Fruit fly (Drosophila melanogaster) whole organism, embryonic: ENCODE measurements around the gene Vm26Aa.

Source experiments
- B-H2 ChIP-seq: fragments of 200-800 bp; sonication (Bioruptor generic); optimal IDR thresholded peaks from 2 replicates; lab custom pipeline; 2018; ENCODE audit warnings: missing biosample characterization, mild to moderate bottlenecking, missing genetic modification characterization
- CG10209 ChIP-seq: fragments of 200-800 bp; sonication (Bioruptor generic); optimal IDR thresholded peaks from 3 replicates; lab custom pipeline; 2017; ENCODE audit warnings: missing biosample characterization, mild to moderate bottlenecking, missing genetic modification characterization, missing genetic modification reagents
- CG11085 ChIP-seq: fragments of 200-800 bp; sonication (Bioruptor generic); IDR thresholded peaks from 2 replicates; pipeline ENCODE4 v1.3.6; 2022; ENCODE audit warnings: missing biosample characterization, missing genetic modification characterization
- CG11093 ChIP-seq: fragments of 200-800 bp; sonication (Bioruptor generic); IDR thresholded peaks from 3 replicates; pipeline ENCODE4 v1.3.6; 2022; ENCODE audit warnings: missing biosample characterization, missing genetic modification characterization
- CG11456 ChIP-seq: fragments of 200-800 bp; sonication (Bioruptor generic); IDR thresholded peaks from 3 replicates; pipeline ENCODE4 v1.3.6; 2022; ENCODE audit warnings: missing biosample characterization, missing genetic modification characterization
- CG12155 ChIP-seq: fragments of 200-800 bp; sonication (Bioruptor generic); optimal IDR thresholded peaks from 3 replicates; lab custom pipeline; 2016; ENCODE audit warnings: missing biosample characterization, missing genetic modification characterization
- CG14860 ChIP-seq: fragments of 200-800 bp; sonication (Bioruptor generic); IDR thresholded peaks from 3 replicates; pipeline ENCODE4 v1.3.6; 2022; ENCODE audit warnings: missing biosample characterization, missing genetic modification characterization; ENCODE audit not compliant: partially characterized antibody
- CG1647 ChIP-seq: fragments of 200-800 bp; sonication (Bioruptor generic); optimal IDR thresholded peaks from 3 replicates; lab custom pipeline; 2016; ENCODE audit warnings: missing biosample characterization, missing genetic modification characterization
- CG16815 ChIP-seq: fragments of 200-800 bp; sonication (Bioruptor generic); optimal IDR thresholded peaks from 3 replicates; lab custom pipeline; 2017; ENCODE audit warnings: missing biosample characterization, mild to moderate bottlenecking, missing genetic modification characterization
- CG17568 ChIP-seq: fragments of 200-800 bp; sonication (Bioruptor generic); optimal IDR thresholded peaks from 2 replicates; lab custom pipeline; 2018; ENCODE audit warnings: missing biosample characterization, mild to moderate bottlenecking, missing genetic modification characterization, moderate library complexity
- CG17802 ChIP-seq: fragments of 200-800 bp; sonication (Bioruptor generic); optimal IDR thresholded peaks from 2 replicates; lab custom pipeline; 2018; ENCODE audit warnings: missing biosample characterization, mild to moderate bottlenecking, missing genetic modification characterization, moderate library complexity
- CG18011 ChIP-seq: fragments of 200-800 bp; sonication (Bioruptor generic); optimal IDR thresholded peaks from 2 replicates; lab custom pipeline; 2017; ENCODE audit warnings: missing biosample characterization, missing genetic modification characterization, mild to moderate bottlenecking, moderate library complexity, missing genotype
- CG2120 ChIP-seq: fragments of 200-800 bp; sonication (Bioruptor generic); optimal IDR thresholded peaks from 3 replicates; lab custom pipeline; 2016; ENCODE audit warnings: missing biosample characterization, missing genetic modification characterization
- CG30403 ChIP-seq: fragments of 200-800 bp; sonication (Bioruptor generic); optimal IDR thresholded peaks from 3 replicates; lab custom pipeline; 2016; ENCODE audit warnings: missing biosample characterization, missing genetic modification characterization
- CG34422 ChIP-seq: fragments of 200-800 bp; sonication (Bioruptor generic); IDR thresholded peaks from 3 replicates; pipeline ENCODE4 v1.3.6; 2022; ENCODE audit warnings: missing biosample characterization, missing genetic modification characterization
- CG43689 ChIP-seq: fragments of 200-800 bp; sonication (Bioruptor generic); IDR thresholded peaks from 2 replicates; pipeline ENCODE4 v1.3.6; 2022; ENCODE audit warnings: missing biosample characterization, missing genetic modification characterization
- CG6654 ChIP-seq: fragments of 200-800 bp; sonication (Bioruptor generic); optimal IDR thresholded peaks from 2 replicates; lab custom pipeline; 2017; ENCODE audit warnings: missing biosample characterization, mild to moderate bottlenecking, missing genetic modification characterization
- CG6791 ChIP-seq: fragments of 200-800 bp; sonication (Bioruptor generic); IDR thresholded peaks from 3 replicates; pipeline ENCODE4 v1.3.6; 2022; ENCODE audit warnings: missing biosample characterization, missing genetic modification characterization; ENCODE audit not compliant: partially characterized antibody
- CG7745 ChIP-seq: fragments of 200-800 bp; sonication (Bioruptor generic); optimal IDR thresholded peaks from 2 replicates; lab custom pipeline; 2018; ENCODE audit warnings: missing biosample characterization, mild to moderate bottlenecking, missing genetic modification characterization, moderate library complexity
- CG8765 ChIP-seq: fragments of 200-800 bp; sonication (Bioruptor generic); IDR thresholded peaks from 2 replicates; pipeline ENCODE4 v1.3.6; 2022; ENCODE audit warnings: missing biosample characterization, missing genetic modification characterization
- ERR ChIP-seq: fragments of 200-800 bp; sonication (Bioruptor generic); optimal IDR thresholded peaks from 2 replicates; lab custom pipeline; 2016; ENCODE audit warnings: missing biosample characterization, missing genetic modification characterization
- HLH4C ChIP-seq: fragments of 200-800 bp; sonication (Bioruptor generic); IDR thresholded peaks from 3 replicates; pipeline ENCODE4 v1.3.6; 2022; ENCODE audit warnings: missing biosample characterization, missing genetic modification characterization; ENCODE audit not compliant: partially characterized antibody
- Hsf ChIP-seq: fragments of 200-800 bp; sonication (Bioruptor generic); optimal IDR thresholded peaks from 3 replicates; lab custom pipeline; 2016; ENCODE audit warnings: missing biosample characterization, missing genetic modification characterization
- Mes4 ChIP-seq: fragments of 200-800 bp; sonication (Bioruptor generic); optimal IDR thresholded peaks from 2 replicates; lab custom pipeline; 2016; ENCODE audit warnings: missing biosample characterization, missing genetic modification characterization
- Nf-YA ChIP-seq: fragments of 200-800 bp; sonication (Bioruptor generic); IDR thresholded peaks from 2 replicates; pipeline ENCODE4 v1.3.6; 2022; ENCODE audit warnings: missing biosample characterization, missing genetic modification characterization
- Nf-YB ChIP-seq: fragments of 200-800 bp; sonication (Bioruptor generic); optimal IDR thresholded peaks from 3 replicates; lab custom pipeline; 2019; ENCODE audit warnings: missing biosample characterization, mild to moderate bottlenecking, missing genetic modification characterization, moderate library complexity
- Oaz ChIP-seq: fragments of 200-800 bp; sonication (Bioruptor generic); IDR thresholded peaks from 2 replicates; pipeline ENCODE4 v1.3.6; 2022; ENCODE audit warnings: missing biosample characterization, missing genetic modification characterization
- Spps ChIP-seq: fragments of 200-800 bp; sonication (Bioruptor generic); optimal IDR thresholded peaks from 2 replicates; lab custom pipeline; 2018; ENCODE audit warnings: missing biosample characterization, mild to moderate bottlenecking, missing genetic modification characterization
- eyg ChIP-seq: fragments of 200-800 bp; sonication (Bioruptor generic); optimal IDR thresholded peaks from 3 replicates; lab custom pipeline; 2016; ENCODE audit warnings: missing biosample characterization, missing genetic modification characterization
- fd3F ChIP-seq: fragments of 200-800 bp; sonication (Bioruptor generic); optimal IDR thresholded peaks from 2 replicates; lab custom pipeline; 2018; ENCODE audit warnings: missing biosample characterization, mild to moderate bottlenecking, missing genetic modification characterization, moderate library complexity
- fru ChIP-seq: fragments of >200 bp; optimal IDR thresholded peaks from 2 replicates; lab custom pipeline; 2017
- ham ChIP-seq: fragments of 200-800 bp; sonication (Bioruptor generic); IDR thresholded peaks from 2 replicates; pipeline ENCODE4 v1.3.6; 2022; ENCODE audit warnings: missing biosample characterization, missing genetic modification characterization
- ken ChIP-seq: fragments of 200-800 bp; sonication (Bioruptor generic); IDR thresholded peaks from 3 replicates; pipeline ENCODE4 v1.3.6; 2022; ENCODE audit warnings: missing biosample characterization, missing genetic modification characterization
- kni ChIP-seq: fragments of 200-800 bp; sonication (Bioruptor generic); optimal IDR thresholded peaks from 3 replicates; lab custom pipeline; 2017; ENCODE audit warnings: mild to moderate bottlenecking, missing biosample characterization, missing genetic modification reagents, missing genetic modification characterization
- lbe ChIP-seq: fragments of 200-800 bp; sonication (Bioruptor generic); optimal IDR thresholded peaks from 2 replicates; lab custom pipeline; 2016; ENCODE audit warnings: missing biosample characterization, mild to moderate bottlenecking, missing genetic modification characterization
- pita ChIP-seq: fragments of 200-800 bp; sonication (Bioruptor generic); optimal IDR thresholded peaks from 2 replicates; lab custom pipeline; 2017; ENCODE audit warnings: missing biosample characterization, mild to moderate bottlenecking, missing genetic modification characterization
- rib ChIP-seq: fragments of 200-800 bp; sonication (Bioruptor generic); IDR thresholded peaks from 2 replicates; pipeline ENCODE4 v1.3.6; 2022; ENCODE audit warnings: missing biosample characterization, missing genetic modification characterization
- row ChIP-seq: fragments of 200-800 bp; sonication (Bioruptor generic); IDR thresholded peaks from 3 replicates; pipeline ENCODE4 v1.3.6; 2022; ENCODE audit warnings: missing biosample characterization, missing genetic modification characterization
- shn ChIP-seq: fragments of 200-800 bp; sonication (Bioruptor generic); optimal IDR thresholded peaks from 3 replicates; lab custom pipeline; 2016; ENCODE audit warnings: missing biosample characterization, missing genetic modification characterization
- slou ChIP-seq: fragments of 200-800 bp; sonication (Bioruptor generic); optimal IDR thresholded peaks from 3 replicates; lab custom pipeline; 2016; ENCODE audit warnings: missing biosample characterization, missing genetic modification characterization
- stwl ChIP-seq: fragments of 200-800 bp; sonication (Bioruptor generic); optimal IDR thresholded peaks from 3 replicates; lab custom pipeline; 2018; ENCODE audit warnings: missing biosample characterization, mild to moderate bottlenecking, missing genetic modification characterization, moderate library complexity
- usp ChIP-seq: fragments of >200 bp; optimal IDR thresholded peaks from 2 replicates; lab custom pipeline; 2017; ENCODE audit warnings: missing biosample characterization, missing genetic modification characterization
- wek ChIP-seq: fragments of 200-800 bp; sonication (Bioruptor generic); optimal IDR thresholded peaks from 3 replicates; lab custom pipeline; 2018; ENCODE audit warnings: missing biosample characterization, mild to moderate bottlenecking, missing genetic modification characterization, moderate library complexity
- yki ChIP-seq: fragments of >200 bp; optimal IDR thresholded peaks from 3 replicates; lab custom pipeline; 2018
- zfh1 ChIP-seq: fragments of 200-800 bp; sonication (Bioruptor generic); IDR thresholded peaks from 3 replicates; pipeline ENCODE4 v1.3.6; 2022; ENCODE audit warnings: missing biosample characterization, missing genetic modification characterization

The Vm26Aa gene

dm6 chr2L:5948775-5949526 lies 11.2 kb downstream of the Vm26Aa start, which contains the start of gene CG9044 (continued):
- TF ChIP-seq fru, result no peak
- TF ChIP-seq slou (GFP tag; lab: Kevin White, UChicago), result peak; percentile 21
- TF ChIP-seq Hsf (GFP tag; lab: Kevin White, UChicago), result peak; percentile 69
- no peak for TF ChIP-seq Nf-YB
- TF ChIP-seq Spps (tag; lab: Kevin White, UChicago), result no peak

DNA sequence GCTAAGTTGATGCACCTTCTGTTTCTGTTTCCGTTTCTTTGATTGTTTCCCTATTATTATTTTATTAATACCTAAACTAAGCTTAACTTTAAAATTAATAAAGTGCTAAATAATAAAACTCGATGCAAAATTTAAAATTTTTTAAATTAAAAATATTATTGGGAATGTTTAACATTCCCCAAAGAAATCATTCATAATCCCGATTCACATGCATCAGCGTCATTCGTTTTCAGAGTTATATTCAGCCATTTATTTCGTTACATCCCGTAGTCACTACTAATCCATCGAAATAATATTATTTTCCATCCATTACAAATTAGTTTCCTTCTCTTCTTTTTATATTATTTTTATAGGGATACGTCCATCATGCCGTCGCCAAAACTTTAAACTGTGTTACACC lies 12.6 kb downstream of the Vm26Aa start:
- no peak for TF ChIP-seq CG34422 (GFP tag; lab: Robert Waterston, UW)
- no peak for TF ChIP-seq CG14860
- TF ChIP-seq CG1647 (GFP tag; lab: Kevin White, UChicago), result no peak
- no peak for TF ChIP-seq CG30403 (GFP tag; lab: Kevin White, UChicago)
- TF ChIP-seq CG7745 (tag; lab: Kevin White, UChicago), result no peak
- no peak for TF ChIP-seq CG8765 (GFP tag; lab: Robert Waterston, UW)
- no peak for TF ChIP-seq CG10209 (GFP tag; lab: Kevin White, UChicago)
- TF ChIP-seq CG11456, result no peak
- no peak for TF ChIP-seq CG11093
- no peak for TF ChIP-seq row (GFP tag; lab: Robert Waterston, UW)
- TF ChIP-seq Nf-YA (GFP tag; lab: Robert Waterston, UW), result no peak
- TF ChIP-seq lbe, result no peak
- no peak for TF ChIP-seq kni (GFP tag; lab: Kevin White, UChicago)
- no peak for TF ChIP-seq CG6791 (GFP tag; lab: Robert Waterston, UW)
- no peak for TF ChIP-seq B-H2 (GFP tag; lab: Kevin White, UChicago)
- TF ChIP-seq ham, result no peak
- TF ChIP-seq CG17802 (tag; lab: Kevin White, UChicago), result no peak
- no peak for TF ChIP-seq CG2120 (GFP tag; lab: Kevin White, UChicago)
- TF ChIP-seq, all 482 proteins: peak for 0

DNA sequence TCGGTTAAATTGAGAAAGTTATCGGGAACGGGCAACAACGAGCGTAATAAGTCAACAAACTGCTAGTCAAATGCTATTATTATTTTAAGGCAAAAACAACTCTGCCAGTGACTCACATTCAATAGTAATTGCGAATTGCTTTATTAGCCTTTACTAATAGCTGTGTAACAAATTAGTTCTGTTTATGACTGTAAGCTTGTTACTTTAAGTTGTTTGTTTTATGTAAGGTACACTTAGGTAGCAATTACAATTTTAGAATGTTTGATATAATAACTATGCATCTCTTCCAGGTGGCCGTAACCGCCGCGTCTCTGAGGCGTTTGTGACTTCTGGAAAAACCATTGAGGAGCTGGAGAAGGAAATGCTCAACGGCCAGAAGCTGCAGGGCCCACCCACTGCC lies 13.4 kb downstream of the Vm26Aa start:
- TF ChIP-seq shn (GFP tag; lab: Kevin White, UChicago) (no peak), yki (lab: Kevin White, UChicago) (no peak), eyg (no peak), CG12155 (GFP tag; lab: Kevin White, UChicago) (no peak), Mes4 (GFP tag; lab: Kevin White, UChicago) (no peak), CG17568 (GFP tag; lab: Kevin White, UChicago) (no peak)

DNA sequence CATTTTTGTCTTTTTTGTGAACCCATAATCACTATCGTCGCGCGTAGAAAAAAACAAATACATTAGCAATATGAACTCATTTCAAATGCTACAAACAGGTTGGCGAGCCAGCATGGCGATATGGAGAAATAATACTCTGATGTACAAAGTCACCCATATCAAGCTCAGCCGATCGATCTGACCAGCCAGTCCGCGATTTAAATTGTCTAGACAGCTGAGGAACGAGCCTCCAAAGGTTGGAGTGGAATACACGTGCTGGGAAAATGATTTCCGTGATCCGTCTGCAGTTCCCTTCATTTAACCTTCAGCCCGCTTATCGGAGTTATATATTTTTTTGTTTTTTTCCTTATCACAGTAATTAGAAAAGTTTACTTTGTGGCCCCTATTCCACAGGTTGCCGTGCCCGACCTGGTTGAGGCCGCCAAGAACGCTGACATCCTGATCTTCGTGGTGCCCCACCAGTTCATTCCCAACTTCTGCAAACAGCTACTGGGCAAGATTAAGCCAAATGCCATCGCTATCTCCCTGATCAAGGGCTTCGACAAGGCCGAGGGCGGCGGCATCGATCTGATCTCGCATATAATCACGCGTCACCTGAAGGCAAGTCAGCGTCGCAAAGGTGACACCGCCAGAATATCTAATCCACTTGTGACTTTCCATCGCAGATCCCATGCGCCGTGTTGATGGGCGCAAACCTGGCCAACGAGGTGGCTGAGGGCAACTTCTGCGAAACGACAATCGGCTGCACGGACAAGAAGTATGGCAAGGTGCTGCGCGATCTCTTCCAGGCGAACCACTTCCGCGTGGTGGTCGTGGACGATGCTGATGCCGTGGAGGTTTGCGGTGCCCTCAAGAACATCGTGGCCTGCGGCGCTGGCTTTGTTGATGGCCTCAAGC lies 14.2 kb downstream of the Vm26Aa start:
- TF ChIP-seq rib (GFP tag; lab: Robert Waterston, UW), result no peak
- no peak for TF ChIP-seq kni (GFP tag; lab: Kevin White, UChicago)
- 0 out of 3 replicates have a peak, but pooled peaks have one; percentile 10 for TF ChIP-seq CG6791 (GFP tag; lab: Robert Waterston, UW)
- TF ChIP-seq Hsf (GFP tag; lab: Kevin White, UChicago), result no peak
- TF ChIP-seq pita (GFP tag; lab: Kevin White, UChicago), result no peak
- no peak for TF ChIP-seq CG18011 (GFP tag; lab: Kevin White, UChicago)
- TF ChIP-seq Oaz, result no peak
- no peak for TF ChIP-seq usp (GFP tag; lab: Kevin White, UChicago)
- 0 out of 3 replicates have a peak, but pooled peaks have one; percentile 4 for TF ChIP-seq ken (GFP tag; lab: Robert Waterston, UW)
- no peak for TF ChIP-seq HLH4C (GFP tag; lab: Robert Waterston, UW)
- no peak for TF ChIP-seq wek (GFP tag; lab: Kevin White, UChicago)
- TF ChIP-seq CG11085 (GFP tag; lab: Robert Waterston, UW), result no peak
- TF ChIP-seq CG34422 (GFP tag; lab: Robert Waterston, UW), result no peak
- TF ChIP-seq CG6654, result no peak
- TF ChIP-seq stwl (tag; lab: Kevin White, UChicago), result no peak
- TF ChIP-seq ERR, result peak; percentile 94
- TF ChIP-seq zfh1, result no peak
- TF ChIP-seq CG16815 (GFP tag; lab: Kevin White, UChicago), result no peak
- no peak for TF ChIP-seq CG43689
- TF ChIP-seq fd3F, result no peak
